Worm (Caenorhabditis elegans): Measurements from ENCODE around the gene mrpl-49.

The mrpl-49 gene

DNA sequence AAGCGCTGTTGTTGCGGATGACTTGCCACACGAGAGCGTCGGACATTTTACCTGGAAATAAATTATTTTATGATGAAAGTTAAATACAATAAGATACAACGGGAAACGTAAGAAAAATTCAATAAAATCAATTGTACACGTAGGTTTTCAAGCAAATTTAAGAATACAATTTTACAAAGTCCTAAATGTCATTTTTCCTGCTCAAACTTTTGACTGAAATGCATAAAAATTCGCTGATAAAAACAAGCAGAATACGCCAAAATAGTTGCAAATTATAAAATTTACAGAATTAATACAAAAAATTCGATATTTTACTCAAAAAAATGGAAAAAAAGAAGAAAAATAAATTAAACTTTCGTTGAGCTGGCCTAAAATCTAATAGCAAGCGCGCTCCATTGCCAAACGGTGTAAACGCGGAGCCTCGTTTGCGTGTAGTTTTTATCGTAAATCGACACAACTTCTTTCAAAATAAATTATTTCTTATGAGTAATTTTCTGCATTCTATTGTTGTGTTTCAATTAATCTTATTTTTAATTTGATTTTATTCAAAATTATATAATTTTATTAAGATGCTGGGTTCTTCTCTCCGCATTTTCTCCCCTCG lies at the start of gene mrpl-49, which contains the start of gene rpl-28:
mrpl-49 (plus strand) TSS at position 570 of the 604 bp plus-strand sequence.
rpl-28 (minus strand) TSS at position 51 of the 604 bp plus-strand sequence.
- TF ChIP-seq F13C5.2 (tag; optimal IDR thresholded peaks at IDR 0.05), result peak; percentile 33
- no peak for TF ChIP-seq ets-7 (tag; optimal IDR thresholded peaks at IDR 0.05)
- no peak for TF ChIP-seq hnd-1 (tag; optimal IDR thresholded peaks at IDR 0.05)

DNA sequence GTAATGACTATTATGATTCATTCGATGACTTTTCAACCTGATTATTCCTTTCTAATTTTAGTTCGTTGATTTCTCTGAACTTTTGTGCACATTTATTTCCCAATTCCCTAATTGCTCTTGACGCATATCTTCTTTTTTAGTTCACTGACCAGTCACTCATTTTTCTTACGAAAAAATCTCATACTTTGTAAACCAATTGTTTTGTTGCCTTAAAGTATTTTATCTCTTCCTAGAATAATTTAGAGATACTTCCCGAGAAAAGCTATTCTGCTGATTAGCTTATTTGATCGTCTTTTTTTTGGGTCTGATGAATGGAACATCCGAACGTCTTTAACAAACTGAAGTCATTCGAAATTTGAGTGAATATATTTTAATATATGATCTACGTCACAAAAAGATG lies 49.1 kb upstream of the mrpl-49 start:
- no peak for TF ChIP-seq hmbx-1 (tag; optimal IDR thresholded peaks at IDR 0.05)
- TF ChIP-seq tbx-11 (GFP tag; IDR thresholded peaks at IDR 0.05), result no peak
- TF ChIP-seq hnd-1 (tag; optimal IDR thresholded peaks at IDR 0.05), result no peak
- no peak for TF ChIP-seq ceh-36 (tag; optimal IDR thresholded peaks at IDR 0.05)
- no peak for TF ChIP-seq aly-1 (tag; optimal IDR thresholded peaks at IDR 0.05)
- TF ChIP-seq hmg-4 (GFP tag; optimal IDR thresholded peaks at IDR 0.05), result no peak

DNA sequence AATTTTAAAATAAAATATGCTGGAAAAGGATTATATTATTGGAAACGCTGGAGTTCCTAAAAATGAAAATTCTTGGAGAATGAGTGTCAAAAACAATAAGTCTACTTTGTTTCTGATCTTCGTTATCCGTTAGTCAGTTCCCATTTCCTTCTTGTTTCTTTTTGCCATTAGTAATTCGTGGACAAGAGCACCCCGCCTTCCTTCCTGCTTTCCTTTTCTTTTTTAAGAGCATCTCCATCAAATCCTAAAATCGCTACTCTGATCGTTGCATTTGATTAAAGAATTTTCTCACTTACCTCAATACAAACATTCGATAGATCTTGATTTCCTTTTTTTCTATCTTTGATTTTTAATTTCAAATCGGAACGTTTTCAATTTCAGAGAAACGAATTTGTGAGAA lies 48.6 kb upstream of the mrpl-49 start, which contains the start of gene frpr-15:
frpr-15 (plus strand) TSS at position 301 of the 400 bp plus-strand sequence.
- TF ChIP-seq hnd-1 (tag; optimal IDR thresholded peaks at IDR 0.05), result no peak

DNA sequence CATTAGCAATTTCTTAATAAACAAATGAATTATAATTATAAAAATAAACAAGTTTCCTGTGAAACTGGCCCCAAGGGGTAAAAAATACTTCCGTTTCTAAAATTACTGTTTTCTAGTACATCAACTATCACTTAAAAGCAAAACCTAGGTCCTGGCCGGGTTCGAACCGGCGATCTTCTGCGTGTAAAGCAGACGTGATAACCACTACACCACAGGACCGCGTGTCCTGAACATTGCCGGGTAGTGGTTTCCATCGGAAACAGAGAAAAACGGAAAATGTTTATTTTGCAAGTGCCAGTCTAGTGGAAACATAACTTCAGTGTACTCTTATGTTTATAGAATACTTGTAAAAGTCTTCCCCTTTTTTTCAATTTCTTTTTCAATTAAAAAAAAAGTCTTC lies 45.2 kb upstream of the mrpl-49 start:
- TF ChIP-seq scrt-1 (GFP tag; IDR thresholded peaks at IDR 0.05) (no peak), hmbx-1 (tag; optimal IDR thresholded peaks at IDR 0.05) (no peak), hmg-4 (GFP tag; optimal IDR thresholded peaks at IDR 0.05) (no peak), flt-1 (GFP tag; IDR thresholded peaks at IDR 0.05) (no peak), B0310.2 (tag; optimal IDR thresholded peaks at IDR 0.05) (no peak), ets-7 (tag; optimal IDR thresholded peaks at IDR 0.05) (no peak), tbx-37 (GFP tag; conservative IDR thresholded peaks at IDR 0.05) (no peak), sea-1 (GFP tag; conservative IDR thresholded peaks at IDR 0.05) (no peak), aly-1 (tag; optimal IDR thresholded peaks at IDR 0.05) (no peak), F13C5.2 (tag; optimal IDR thresholded peaks at IDR 0.05) (no peak), ceh-36 (tag; optimal IDR thresholded peaks at IDR 0.05) (no peak), tbx-11 (GFP tag; IDR thresholded peaks at IDR 0.05) (no peak), hnd-1 (tag; optimal IDR thresholded peaks at IDR 0.05) (no peak), tra-4 (tag; optimal IDR thresholded peaks at IDR 0.05) (no peak), ama-1 (optimal IDR thresholded peaks at IDR 0.05) (no peak), ceh-13 (GFP tag; optimal IDR thresholded peaks at IDR 0.05) (no peak), pes-1 (GFP tag; IDR thresholded peaks at IDR 0.05) (no peak)

DNA sequence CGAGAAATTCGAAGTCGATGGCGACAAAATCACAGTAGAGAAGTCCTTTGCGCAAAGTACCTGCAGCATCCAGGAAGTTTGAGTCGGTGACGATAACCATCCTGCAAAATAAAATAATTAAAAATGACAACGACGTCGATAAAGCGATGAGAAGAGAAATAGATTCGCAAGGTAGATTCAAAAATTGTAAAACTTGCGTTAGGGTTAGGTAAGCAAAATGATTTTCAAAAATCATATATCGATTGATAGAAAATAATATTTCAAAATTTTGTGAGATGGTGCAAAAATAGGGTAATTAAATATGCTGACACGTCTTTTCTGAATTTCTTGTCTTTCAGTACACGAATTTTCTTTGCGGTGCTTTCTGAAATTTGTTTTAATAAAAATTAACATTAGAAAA lies 33.3 kb upstream of the mrpl-49 start, which contains the start of gene parn-1:
parn-1 (minus strand) TSS at position 101 of the 400 bp plus-strand sequence.
- no peak for TF ChIP-seq hnd-1 (tag; optimal IDR thresholded peaks at IDR 0.05)
- TF ChIP-seq ceh-36 (tag; optimal IDR thresholded peaks at IDR 0.05), result no peak
- TF ChIP-seq tra-4 (tag; optimal IDR thresholded peaks at IDR 0.05), result no peak
- TF ChIP-seq ceh-13 (GFP tag; optimal IDR thresholded peaks at IDR 0.05), result no peak
- no peak for TF ChIP-seq ets-7 (tag; optimal IDR thresholded peaks at IDR 0.05)
- TF ChIP-seq pes-1 (GFP tag; IDR thresholded peaks at IDR 0.05), result no peak
- no peak for TF ChIP-seq hmbx-1 (tag; optimal IDR thresholded peaks at IDR 0.05)
- TF ChIP-seq sea-1 (GFP tag; conservative IDR thresholded peaks at IDR 0.05), result no peak
- no peak for TF ChIP-seq tbx-37 (GFP tag; conservative IDR thresholded peaks at IDR 0.05)
- no peak for TF ChIP-seq aly-1 (tag; optimal IDR thresholded peaks at IDR 0.05)
- no peak for TF ChIP-seq flt-1 (GFP tag; IDR thresholded peaks at IDR 0.05)
- no peak for TF ChIP-seq B0310.2 (tag; optimal IDR thresholded peaks at IDR 0.05)
- TF ChIP-seq ama-1 (optimal IDR thresholded peaks at IDR 0.05), result no peak

DNA sequence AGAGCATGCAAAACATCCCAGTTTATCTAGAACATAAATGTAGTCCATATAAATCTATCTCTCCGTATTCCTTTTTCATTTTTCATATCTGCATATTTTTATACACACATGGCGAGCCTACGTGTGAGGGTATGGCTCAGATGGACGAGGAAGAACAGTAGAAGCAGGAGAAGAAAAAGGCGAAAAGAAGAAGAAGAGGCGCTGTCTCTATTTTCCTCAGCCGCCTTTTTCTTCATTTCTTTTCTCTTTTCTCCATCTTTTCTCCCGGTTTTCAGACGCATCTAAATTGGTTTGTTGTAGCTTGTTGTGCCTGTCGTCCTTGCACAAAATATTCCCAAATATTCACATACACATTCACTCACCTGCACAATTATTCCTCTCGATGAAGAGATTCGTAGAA lies 32.5 kb upstream of the mrpl-49 start, which contains the start of gene K10C8.4:
K10C8.4 (plus strand) TSS at position 301 of the 400 bp plus-strand sequence.
- TF ChIP-seq ama-1 (optimal IDR thresholded peaks at IDR 0.05), result no peak
- no peak for TF ChIP-seq sea-1 (GFP tag; conservative IDR thresholded peaks at IDR 0.05)
- no peak for TF ChIP-seq hmbx-1 (tag; optimal IDR thresholded peaks at IDR 0.05)
- no peak for TF ChIP-seq flt-1 (GFP tag; IDR thresholded peaks at IDR 0.05)
- TF ChIP-seq ceh-36 (tag; optimal IDR thresholded peaks at IDR 0.05), result no peak
- no peak for TF ChIP-seq F13C5.2 (tag; optimal IDR thresholded peaks at IDR 0.05)
- TF ChIP-seq tbx-37 (GFP tag; conservative IDR thresholded peaks at IDR 0.05), result no peak

DNA sequence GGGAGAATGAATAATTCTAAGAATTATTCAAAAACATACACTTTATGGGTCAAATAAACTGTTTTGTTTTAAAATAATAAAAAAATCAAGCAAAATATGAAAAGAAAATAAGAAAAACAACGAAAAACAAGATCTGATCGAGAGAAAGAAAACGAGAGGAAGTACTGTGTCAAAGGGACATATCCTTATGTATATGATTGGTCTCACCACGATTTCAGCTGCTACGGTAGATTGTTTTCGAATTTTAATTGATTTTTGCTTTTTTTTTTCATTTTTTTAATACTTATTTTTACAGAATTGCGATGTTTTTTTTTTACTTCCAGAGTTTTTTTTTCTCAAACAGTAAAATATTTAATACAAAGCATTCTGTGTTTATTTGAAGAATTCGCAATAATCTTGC lies 31.6 kb upstream of the mrpl-49 start:
- TF ChIP-seq tra-4 (tag; optimal IDR thresholded peaks at IDR 0.05), result no peak
- no peak for TF ChIP-seq hmbx-1 (tag; optimal IDR thresholded peaks at IDR 0.05)
- no peak for TF ChIP-seq F13C5.2 (tag; optimal IDR thresholded peaks at IDR 0.05)
- no peak for TF ChIP-seq hnd-1 (tag; optimal IDR thresholded peaks at IDR 0.05)
- TF ChIP-seq tbx-11 (GFP tag; IDR thresholded peaks at IDR 0.05), result no peak
- TF ChIP-seq ceh-36 (tag; optimal IDR thresholded peaks at IDR 0.05), result no peak
- no peak for TF ChIP-seq scrt-1 (GFP tag; IDR thresholded peaks at IDR 0.05)
- no peak for TF ChIP-seq sea-1 (GFP tag; conservative IDR thresholded peaks at IDR 0.05)
- no peak for TF ChIP-seq ceh-13 (GFP tag; optimal IDR thresholded peaks at IDR 0.05)
- no peak for TF ChIP-seq flt-1 (GFP tag; IDR thresholded peaks at IDR 0.05)
- no peak for TF ChIP-seq aly-1 (tag; optimal IDR thresholded peaks at IDR 0.05)
- no peak for TF ChIP-seq hmg-4 (GFP tag; optimal IDR thresholded peaks at IDR 0.05)
- no peak for TF ChIP-seq B0310.2 (tag; optimal IDR thresholded peaks at IDR 0.05)
- no peak for TF ChIP-seq tbx-37 (GFP tag; conservative IDR thresholded peaks at IDR 0.05)

DNA sequence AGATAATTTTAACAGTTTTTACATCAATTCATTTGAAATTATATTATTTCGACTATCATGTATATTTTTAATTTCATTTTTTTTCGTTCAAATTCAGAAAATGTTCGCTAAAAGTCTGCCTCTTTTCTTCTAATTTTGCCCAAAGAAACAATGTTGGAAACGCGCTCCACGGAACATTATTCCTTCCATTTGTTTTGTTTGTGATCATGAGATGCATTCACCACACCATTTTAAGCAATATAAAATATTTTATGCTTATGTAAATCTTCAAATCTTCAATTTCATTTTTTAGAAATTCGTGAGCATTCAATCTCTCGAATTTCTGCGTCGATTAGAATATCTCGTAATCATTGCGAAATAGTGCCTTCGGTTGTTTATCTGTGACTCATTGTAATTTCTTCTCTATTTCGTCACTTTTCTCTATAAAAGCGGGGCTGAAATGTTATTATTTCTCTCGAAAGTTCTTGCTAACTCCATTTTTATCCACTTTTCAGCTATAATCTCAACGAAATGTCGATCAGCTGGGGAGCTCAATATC lies 31.0 kb upstream of the mrpl-49 start, which contains the start of gene istr-1:
istr-1 (plus strand) TSS at position 495 of the 538 bp plus-strand sequence.
- no peak for TF ChIP-seq hnd-1 (tag; optimal IDR thresholded peaks at IDR 0.05)
- no peak for TF ChIP-seq tra-4 (tag; optimal IDR thresholded peaks at IDR 0.05)
- no peak for TF ChIP-seq B0310.2 (tag; optimal IDR thresholded peaks at IDR 0.05)
- no peak for TF ChIP-seq scrt-1 (GFP tag; IDR thresholded peaks at IDR 0.05)
- no peak for TF ChIP-seq ets-7 (tag; optimal IDR thresholded peaks at IDR 0.05)

All from whole organism, early embryonic.